Fruit fly (Drosophila melanogaster): Measurements from ENCODE around the gene mtTFB1.

DNA sequence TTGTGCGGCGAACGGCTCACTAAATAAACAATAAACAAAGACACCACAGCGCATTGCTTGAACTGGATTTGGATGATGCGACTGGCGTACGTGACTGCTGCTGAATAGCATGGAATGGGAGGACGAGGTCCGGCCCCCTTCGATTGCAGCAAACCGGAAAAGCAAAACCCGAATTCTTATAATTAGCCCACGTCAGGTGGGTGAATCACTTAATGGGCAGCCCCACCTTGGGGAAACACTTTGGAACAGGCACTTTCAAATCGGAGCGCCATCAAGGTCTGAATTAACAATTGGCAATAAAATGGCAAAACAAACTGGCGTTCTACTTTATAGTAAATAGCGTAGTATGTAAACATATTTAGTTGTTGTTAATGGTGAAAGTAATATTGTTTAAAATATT lies 13.0 kb upstream of the mtTFB1 start:
- TF ChIP-seq OdsH (GFP tag; optimal IDR thresholded peaks at IDR 0.05) (no peak), CG6854 (GFP tag; optimal IDR thresholded peaks at IDR 0.05) (no peak), CG16779 (tag; optimal IDR thresholded peaks at IDR 0.05) (no peak), Gug (GFP tag; IDR thresholded peaks at IDR 0.05) (no peak), Sox102F (GFP tag; optimal IDR thresholded peaks at IDR 0.05) (no peak), Smox (GFP tag; optimal IDR thresholded peaks at IDR 0.05) (no peak), Eip78C (GFP tag) (peak; percentile 19), CG31627 (GFP tag; optimal IDR thresholded peaks at IDR 0.05) (no peak), fd85E (GFP tag; optimal IDR thresholded peaks at IDR 0.05) (no peak), CG6808 (GFP tag; optimal IDR thresholded peaks at IDR 0.05) (no peak), Lpt (GFP tag; optimal IDR thresholded peaks at IDR 0.05) (no peak), Hr39 (GFP tag; optimal IDR thresholded peaks at IDR 0.05) (no peak), CG8119 (GFP tag; IDR thresholded peaks at IDR 0.05) (no peak), CG11294 (GFP tag; IDR thresholded peaks at IDR 0.05) (no peak)
